Worm (Caenorhabditis elegans) whole organism, early embryonic: Measurements from ENCODE around the gene F36H5.13.
"Not testable (repeated sequence)": the region's sequence is repeated elsewhere in the genome, so short reads cannot be mapped to it uniquely, and the experiment has no call there.

Experiments
- B0310.2 ChIP-seq: sonication (generic microtip); optimal IDR thresholded peaks from 2 replicates; lab custom pipeline; 2016; ENCODE audit warnings: mild to moderate bottlenecking, missing genetic modification characterization, missing compliant biosample characterization
- F13C5.2 ChIP-seq: sonication (generic microtip); optimal IDR thresholded peaks from 2 replicates; lab custom pipeline; 2017; ENCODE audit warnings: mild to moderate bottlenecking, missing genetic modification characterization, inconsistent platforms, missing compliant biosample characterization
- aly-1 ChIP-seq: sonication (generic microtip); optimal IDR thresholded peaks from 2 replicates; lab custom pipeline; 2016; ENCODE audit warnings: missing genetic modification characterization, missing compliant biosample characterization
- ama-1 ChIP-seq: fragments of 150-350 bp; optimal IDR thresholded peaks from 2 replicates; lab custom pipeline; 2014
- ceh-13 ChIP-seq: fragments of 200-800 bp; sonication (Bioruptor generic); optimal IDR thresholded peaks from 2 replicates; lab custom pipeline; 2018; ENCODE audit warnings: mild to moderate bottlenecking, missing genetic modification characterization, missing compliant biosample characterization
- ceh-36 ChIP-seq: sonication (generic microtip); optimal IDR thresholded peaks from 2 replicates; lab custom pipeline; 2016; ENCODE audit warnings: missing genetic modification characterization, inconsistent platforms, missing compliant biosample characterization
- ets-7 ChIP-seq: sonication (generic microtip); optimal IDR thresholded peaks from 2 replicates; lab custom pipeline; 2016; ENCODE audit warnings: missing genotype, missing genetic modification characterization, missing compliant biosample characterization
- flt-1 ChIP-seq: fragments of 200-800 bp; sonication (Bioruptor generic); IDR thresholded peaks from 2 replicates; pipeline ENCODE4 v1.3.6; 2022; ENCODE audit warnings: missing genetic modification characterization, missing compliant biosample characterization
- hmbx-1 ChIP-seq: sonication (generic microtip); optimal IDR thresholded peaks from 2 replicates; lab custom pipeline; 2016; ENCODE audit warnings: mild to moderate bottlenecking, missing genetic modification characterization, missing compliant biosample characterization
- hmg-4 ChIP-seq: fragments of 200-800 bp; sonication (Bioruptor generic); optimal IDR thresholded peaks from 2 replicates; lab custom pipeline; 2018; ENCODE audit warnings: mild to moderate bottlenecking, missing genetic modification characterization, missing compliant biosample characterization
- hnd-1 ChIP-seq: sonication (generic microtip); optimal IDR thresholded peaks from 2 replicates; lab custom pipeline; 2016; ENCODE audit warnings: missing genetic modification characterization, missing compliant biosample characterization
- pes-1 ChIP-seq: fragments of 200-800 bp; sonication (Bioruptor generic); IDR thresholded peaks from 2 replicates; pipeline ENCODE4 v1.3.6; 2022; ENCODE audit warnings: missing genetic modification reagents, missing genetic modification characterization, missing compliant biosample characterization
- scrt-1 ChIP-seq: fragments of 200-800 bp; sonication (Bioruptor generic); IDR thresholded peaks from 2 replicates; pipeline ENCODE4 v1.3.6; 2022; ENCODE audit warnings: missing genetic modification characterization, missing compliant biosample characterization
- sea-1 ChIP-seq: fragments of 200-800 bp; sonication (Bioruptor generic); conservative IDR thresholded peaks from 2 replicates; pipeline ENCODE4 v1.3.6; 2022; ENCODE audit warnings: missing genetic modification characterization, missing compliant biosample characterization
- tbx-11 ChIP-seq: fragments of 200-800 bp; sonication (Bioruptor generic); IDR thresholded peaks from 2 replicates; pipeline ENCODE4 v1.3.6; 2022; ENCODE audit warnings: missing genetic modification characterization, missing compliant biosample characterization
- tbx-37 ChIP-seq: fragments of 200-800 bp; sonication (Bioruptor generic); conservative IDR thresholded peaks from 2 replicates; pipeline ENCODE4 v1.3.6; 2022; ENCODE audit warnings: missing genetic modification reagents, missing genetic modification characterization, missing compliant biosample characterization
- tra-4 ChIP-seq: sonication (generic microtip); optimal IDR thresholded peaks from 2 replicates; lab custom pipeline; 2017; ENCODE audit warnings: missing genetic modification characterization, missing compliant biosample characterization

Gene F36H5.13

DNA sequence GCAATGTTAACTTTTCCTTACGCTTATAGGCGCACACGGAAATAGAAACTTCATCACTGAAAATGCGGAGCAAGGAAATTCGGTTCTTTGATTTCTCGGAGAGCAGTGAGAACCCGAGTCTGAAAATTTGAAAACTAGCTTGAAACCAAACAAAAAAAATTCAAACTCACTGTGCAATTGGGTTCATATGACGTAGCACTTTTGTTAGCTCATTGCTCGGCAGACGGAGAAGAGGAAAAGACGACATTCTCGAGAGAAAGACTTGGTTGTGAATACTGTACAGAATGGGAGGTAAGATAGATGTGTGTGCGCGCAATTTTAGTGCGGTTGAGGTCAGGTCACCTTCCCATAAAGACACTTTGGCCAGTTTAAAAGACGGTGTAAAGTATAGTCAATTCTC, at the start of gene F36H5.13, which contains the start of gene F36H5.8:
F36H5.13 (minus strand) TSS at position 101 of the 400 bp plus-strand sequence.
F36H5.8 (minus strand) TSS at position 274 of the 400 bp plus-strand sequence.
- TF ChIP-seq B0310.2, result no peak
- TF ChIP-seq tra-4 (tag; lab: Kevin White, UChicago), result no peak
- TF ChIP-seq F13C5.2 (tag; lab: Kevin White, UChicago), result no peak
- no peak for TF ChIP-seq ceh-36 (tag; lab: Kevin White, UChicago)
- TF ChIP-seq aly-1 (tag; lab: Kevin White, UChicago), result no peak
- TF ChIP-seq hmbx-1 (tag; lab: Kevin White, UChicago), result no peak
- TF ChIP-seq ama-1 (lab: Kevin White, UChicago), result no peak
- no peak for TF ChIP-seq tbx-37 (GFP tag; lab: Robert Waterston, UW)
- TF ChIP-seq sea-1 (GFP tag; lab: Robert Waterston, UW), result no peak
- no peak for TF ChIP-seq ets-7
- no peak for TF ChIP-seq scrt-1 (GFP tag; lab: Robert Waterston, UW)
- TF ChIP-seq ceh-13 (GFP tag; lab: Kevin White, UChicago), result no peak
- no peak for TF ChIP-seq tbx-11 (GFP tag; lab: Robert Waterston, UW)
- TF ChIP-seq hmg-4 (GFP tag; lab: Kevin White, UChicago), result no peak
- no peak for TF ChIP-seq pes-1
- TF ChIP-seq hnd-1 (tag; lab: Kevin White, UChicago), result no peak
- no peak for TF ChIP-seq flt-1 (GFP tag; lab: Robert Waterston, UW)

DNA sequence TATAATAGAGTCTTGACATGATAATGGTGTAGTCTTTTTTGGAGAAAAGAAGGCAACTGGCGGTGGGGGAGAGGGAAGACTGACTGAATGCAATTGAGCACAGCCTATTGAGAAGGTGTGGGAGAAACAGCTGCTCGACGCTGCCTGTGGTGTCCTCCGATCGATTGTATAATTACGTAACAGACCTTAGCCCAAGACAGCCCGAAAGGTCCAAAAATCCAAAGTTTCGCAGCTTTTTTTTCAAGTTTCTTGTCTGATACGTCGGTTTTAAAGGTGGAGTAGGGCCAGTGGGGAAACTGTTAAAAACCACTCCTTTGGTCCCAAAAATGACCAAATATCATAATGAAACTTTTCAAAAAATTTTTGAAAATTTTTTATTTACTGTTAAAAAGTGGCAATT, 37.8 kb upstream of the F36H5.13 start, which contains the start of the genes C08F1.6 and fbxb-13:
C08F1.6 (minus strand) TSS at position 101 of the 400 bp plus-strand sequence.
fbxb-13 (plus strand) TSS at position 191 of the 400 bp plus-strand sequence.
- TF ChIP-seq tbx-11 (GFP tag; lab: Robert Waterston, UW), result no peak
- no peak for TF ChIP-seq hmbx-1 (tag; lab: Kevin White, UChicago)
- TF ChIP-seq B0310.2, result no peak
- TF ChIP-seq pes-1, result no peak
- TF ChIP-seq ceh-13 (GFP tag; lab: Kevin White, UChicago), result no peak
- TF ChIP-seq ets-7, result no peak
- no peak for TF ChIP-seq tra-4 (tag; lab: Kevin White, UChicago)
- TF ChIP-seq flt-1 (GFP tag; lab: Robert Waterston, UW), result no peak
- no peak for TF ChIP-seq sea-1 (GFP tag; lab: Robert Waterston, UW)
- TF ChIP-seq F13C5.2 (tag; lab: Kevin White, UChicago), result no peak

DNA sequence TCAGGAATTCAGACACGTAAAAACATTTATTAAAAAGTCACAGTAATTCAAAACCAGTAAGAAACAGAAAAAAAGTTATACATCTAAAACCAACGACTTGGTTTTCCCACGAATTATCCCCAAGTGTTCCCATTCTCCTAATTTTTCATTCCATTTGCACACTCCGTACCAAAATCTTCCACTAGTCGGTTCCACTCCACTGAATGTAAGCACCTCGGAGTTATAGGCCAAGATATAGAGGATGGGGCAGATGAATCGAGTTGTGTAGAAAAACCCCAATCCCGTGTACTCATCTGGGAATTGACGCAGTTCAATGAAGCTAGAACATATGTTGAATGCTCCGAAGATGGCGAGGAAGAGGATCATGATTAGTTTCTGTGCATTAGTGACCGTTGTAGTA, 36.9 kb upstream of the F36H5.13 start:
- TF ChIP-seq B0310.2 (no peak), hmbx-1 (tag; lab: Kevin White, UChicago) (no peak), tbx-11 (GFP tag; lab: Robert Waterston, UW) (no peak), tbx-37 (GFP tag; lab: Robert Waterston, UW) (no peak), hmg-4 (GFP tag; lab: Kevin White, UChicago) (no peak), F13C5.2 (tag; lab: Kevin White, UChicago) (no peak), ama-1 (lab: Kevin White, UChicago) (no peak), aly-1 (tag; lab: Kevin White, UChicago) (no peak), pes-1 (no peak), scrt-1 (GFP tag; lab: Robert Waterston, UW) (no peak), ceh-13 (GFP tag; lab: Kevin White, UChicago) (no peak), hnd-1 (tag; lab: Kevin White, UChicago) (no peak), flt-1 (GFP tag; lab: Robert Waterston, UW) (no peak), tra-4 (tag; lab: Kevin White, UChicago) (no peak), ets-7 (no peak), sea-1 (GFP tag; lab: Robert Waterston, UW) (no peak), ceh-36 (tag; lab: Kevin White, UChicago) (no peak)

DNA sequence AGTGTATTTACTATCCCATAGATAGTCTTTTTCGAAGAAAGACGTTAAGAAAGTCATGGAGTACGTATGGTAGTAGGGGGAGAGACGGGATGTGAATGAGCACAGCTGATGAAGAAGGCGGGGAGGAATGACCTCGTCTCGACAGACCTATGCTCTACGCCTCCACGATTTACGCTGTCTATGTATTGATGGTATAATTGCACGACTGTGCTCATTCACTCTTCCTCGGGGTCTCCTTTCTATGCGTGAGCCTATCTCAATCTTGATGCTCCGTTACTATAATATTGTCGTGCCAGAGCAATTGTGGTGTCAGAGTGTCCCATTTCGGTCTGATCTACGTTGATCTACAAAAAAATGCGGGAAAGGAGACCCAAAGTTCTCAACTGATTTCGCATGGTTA, 35.9 kb upstream of the F36H5.13 start, which contains the start of gene C08F1.10:
C08F1.10 (minus strand) TSS at position 101 of the 400 bp plus-strand sequence.
- no peak for TF ChIP-seq hnd-1 (tag; lab: Kevin White, UChicago)
- TF ChIP-seq tbx-11 (GFP tag; lab: Robert Waterston, UW), result no peak
- TF ChIP-seq F13C5.2 (tag; lab: Kevin White, UChicago), result no peak

DNA sequence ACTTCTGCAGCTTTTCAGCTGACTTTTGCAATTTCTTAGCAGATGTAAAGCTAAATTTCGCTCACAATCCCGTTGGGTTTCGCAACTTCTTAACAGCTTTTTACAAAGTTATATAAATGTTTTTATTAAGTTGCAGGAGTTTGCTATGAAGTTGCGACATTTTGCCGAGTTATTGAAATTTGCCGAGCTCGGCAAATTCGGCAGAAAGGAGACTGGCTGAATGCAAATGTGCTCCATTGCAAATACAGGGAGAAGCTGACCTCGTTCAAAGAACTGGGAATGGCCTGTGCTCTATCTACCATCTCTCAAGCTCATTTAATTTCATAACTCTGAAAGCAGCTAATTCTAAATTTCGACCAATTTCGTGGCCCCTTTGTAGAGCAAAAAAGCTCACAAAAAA, 34.5 kb upstream of the F36H5.13 start, which contains the start of gene C08F1.11:
C08F1.11 (minus strand) TSS at position 101 of the 400 bp plus-strand sequence.
- no peak for TF ChIP-seq hmbx-1 (tag; lab: Kevin White, UChicago)
- TF ChIP-seq ets-7, result no peak
- no peak for TF ChIP-seq ceh-36 (tag; lab: Kevin White, UChicago)
- no peak for TF ChIP-seq sea-1 (GFP tag; lab: Robert Waterston, UW)
- TF ChIP-seq tbx-37 (GFP tag; lab: Robert Waterston, UW), result no peak
- TF ChIP-seq ceh-13 (GFP tag; lab: Kevin White, UChicago), result no peak
- no peak for TF ChIP-seq F13C5.2 (tag; lab: Kevin White, UChicago)
- no peak for TF ChIP-seq hmg-4 (GFP tag; lab: Kevin White, UChicago)
- TF ChIP-seq ama-1 (lab: Kevin White, UChicago), result no peak

DNA sequence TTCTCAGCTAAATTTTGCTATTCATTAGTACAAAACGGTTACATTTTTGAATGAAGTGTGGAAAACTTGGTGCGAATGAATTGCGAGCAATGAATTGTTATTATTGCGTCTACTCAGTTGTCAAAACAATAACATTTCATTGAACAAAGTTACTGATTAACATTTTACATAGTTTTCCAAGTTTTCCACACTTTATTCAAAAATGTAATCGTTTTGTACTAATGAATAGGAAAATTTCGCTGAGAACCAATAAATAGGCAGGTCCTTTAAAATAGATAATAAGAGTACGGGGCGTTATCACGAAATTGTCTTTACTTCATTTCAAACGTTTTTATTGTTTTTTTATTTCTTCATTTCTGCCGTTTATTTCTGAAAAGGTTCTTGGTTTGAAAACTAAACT, 32.2 kb upstream of the F36H5.13 start, which contains the start of gene math-4:
math-4 (minus strand) TSS at position 101 of the 400 bp plus-strand sequence.
- TF ChIP-seq ceh-13 (GFP tag; lab: Kevin White, UChicago) (no peak), flt-1 (GFP tag; lab: Robert Waterston, UW) (no peak), sea-1 (GFP tag; lab: Robert Waterston, UW) (no peak), B0310.2 (no peak), hmbx-1 (tag; lab: Kevin White, UChicago) (no peak), hnd-1 (tag; lab: Kevin White, UChicago) (no peak), ets-7 (no peak), pes-1 (no peak), tbx-37 (GFP tag; lab: Robert Waterston, UW) (no peak), aly-1 (tag; lab: Kevin White, UChicago) (no peak)

DNA sequence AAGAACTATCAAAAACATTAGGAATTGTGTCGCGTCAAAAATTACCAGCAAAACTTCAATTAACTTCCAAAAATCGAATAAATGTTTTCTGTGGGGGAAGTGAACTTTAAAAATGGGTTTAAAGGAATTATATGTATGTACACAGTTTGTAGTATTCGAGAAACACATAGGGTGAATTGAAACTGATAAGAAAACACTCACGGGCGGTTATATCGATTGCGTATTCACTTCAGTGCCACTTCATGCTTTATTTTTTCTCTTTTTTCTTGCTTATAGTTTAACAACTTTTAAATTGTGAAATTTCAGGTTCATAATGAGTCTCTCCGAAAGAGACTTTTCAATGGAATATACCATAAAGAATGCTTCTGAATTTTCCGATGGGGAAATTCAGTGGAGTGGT, 24.9 kb upstream of the F36H5.13 start, which contains the start of gene F36H5.14:
F36H5.14 (plus strand) TSS at position 301 of the 400 bp plus-strand sequence.
- TF ChIP-seq ama-1 (lab: Kevin White, UChicago); F13C5.2 (tag; lab: Kevin White, UChicago); hmbx-1 (tag; lab: Kevin White, UChicago): not testable (repeated sequence)
